Fruit fly (Drosophila melanogaster) S2 (cell line): ENCODE data around the gene LKRSDH.

Source experiments
- CG8478 ChIP-seq: fragments of >200 bp; optimal IDR thresholded peaks from 2 replicates; lab custom pipeline; 2018
- CTCF ChIP-seq, 2 experiments: fragments of >200 bp; optimal IDR thresholded peaks; 2 replicates each; lab custom pipeline; 2018

dm6 chr2L:7781165-7781564 lies 14.6 kb downstream of the LKRSDH start, which contains the start of gene CG7164:
- no peak for TF ChIP-seq CTCF (optimal IDR thresholded peaks at IDR 0.05; lab: Kevin White, UChicago)
- no peak for TF ChIP-seq CG8478 (lab: Kevin White, UChicago)
